Fruit fly (Drosophila melanogaster) S2 (cell line): ENCODE measurements around the gene mRpL22.
A peak's percentile ranks its signal among the peaks of the same experiment; 100 is the strongest.

Experiments used
- CG8478 ChIP-seq: fragments of >200 bp; optimal IDR thresholded peaks from 2 replicates; lab custom pipeline; 2018
- CTCF ChIP-seq, 2 experiments: fragments of >200 bp; optimal IDR thresholded peaks; 2 replicates each; lab custom pipeline; 2018

Gene mRpL22

DNA sequence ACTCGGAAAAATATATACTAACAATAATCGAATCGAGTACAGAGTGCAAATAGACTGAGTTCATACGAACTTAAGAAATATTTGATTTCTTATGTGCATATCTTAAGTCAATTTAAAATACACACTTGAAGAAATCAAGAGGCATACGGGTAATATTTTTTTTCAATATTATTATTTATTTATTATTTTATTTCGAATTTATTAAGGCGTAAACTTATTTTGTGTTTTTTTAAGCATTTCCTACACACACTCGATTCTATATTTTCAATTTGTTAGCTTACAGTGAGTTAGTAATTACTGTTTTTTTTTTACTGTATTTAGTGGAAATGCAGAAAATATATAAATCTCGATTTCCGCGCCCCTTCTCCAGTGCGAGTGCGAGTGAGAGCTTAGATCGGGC lies 29.5 kb downstream of the mRpL22 start:
- TF ChIP-seq CTCF (optimal IDR thresholded peaks at IDR 0.05; lab: Kevin White, UChicago) (no peak), CG8478 (lab: Kevin White, UChicago) (no peak)

DNA sequence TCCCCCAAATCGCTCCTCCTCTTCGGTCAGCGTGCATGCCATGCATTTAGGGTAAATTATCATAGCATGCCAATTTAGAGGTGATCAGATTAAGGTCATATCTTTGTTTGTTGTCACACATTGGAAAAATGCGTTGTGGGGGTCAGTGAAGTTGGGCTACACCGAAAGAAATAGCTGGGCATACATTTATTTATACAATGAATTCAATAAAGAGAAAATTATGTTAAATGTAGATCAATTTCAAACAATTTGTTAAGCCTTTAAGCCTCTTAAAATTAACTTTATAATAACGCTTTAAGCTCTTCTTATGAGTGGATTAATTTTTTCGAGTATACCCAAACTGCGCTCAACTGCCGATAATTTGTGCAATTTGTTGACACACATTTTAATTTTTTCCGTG lies 30.6 kb downstream of the mRpL22 start:
- TF ChIP-seq CG8478 (lab: Kevin White, UChicago) (no peak), CTCF (optimal IDR thresholded peaks at IDR 0.05; lab: Kevin White, UChicago) (no peak)

DNA sequence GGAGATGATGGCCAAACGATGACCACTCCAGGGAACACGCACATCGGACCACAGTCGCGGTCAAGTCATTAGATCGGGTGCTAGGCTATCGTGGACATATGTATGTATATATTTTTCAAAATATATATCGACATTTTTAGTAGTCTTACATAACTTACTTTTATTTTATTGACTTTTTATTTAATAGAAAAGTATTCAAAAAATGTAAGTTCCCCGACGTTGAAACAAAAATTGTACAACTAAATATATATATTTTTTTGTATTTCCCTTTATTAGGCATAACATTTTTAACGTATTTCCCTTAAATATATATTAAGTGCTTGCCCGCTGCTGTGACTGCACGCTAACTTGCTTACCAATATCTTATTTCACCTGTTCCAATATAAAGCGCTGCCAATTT lies 31.4 kb downstream of the mRpL22 start:
- no peak for TF ChIP-seq CG8478 (lab: Kevin White, UChicago)
- no peak for TF ChIP-seq CTCF (optimal IDR thresholded peaks at IDR 0.05; lab: Kevin White, UChicago)

dm6 chrX:16816500-16816899 lies 32.8 kb downstream of the mRpL22 start:
- TF ChIP-seq CTCF (optimal IDR thresholded peaks at IDR 0.05; lab: Kevin White, UChicago) (no peak), CG8478 (lab: Kevin White, UChicago) (no peak)

DNA sequence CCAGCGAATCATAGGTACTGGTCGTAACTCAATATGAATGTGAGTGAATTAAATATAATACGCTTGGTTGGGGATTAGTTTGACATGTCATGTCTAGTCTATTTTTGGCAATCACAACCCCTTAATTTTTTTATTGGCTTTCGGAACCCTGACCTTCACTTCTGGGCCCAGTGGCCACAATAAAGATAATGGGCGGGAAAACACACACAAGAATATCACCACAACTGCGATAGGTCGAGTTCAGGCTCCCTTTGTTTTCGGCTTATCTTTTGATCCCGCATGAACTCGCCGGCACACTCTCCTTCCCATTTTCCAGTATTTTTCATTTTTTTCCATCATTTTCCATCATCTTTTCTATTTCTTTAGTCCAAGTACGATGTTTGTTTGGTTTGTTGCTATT lies 34.5 kb downstream of the mRpL22 start:
- no peak for TF ChIP-seq CTCF (optimal IDR thresholded peaks at IDR 0.05; lab: Kevin White, UChicago)
- TF ChIP-seq CG8478 (lab: Kevin White, UChicago): no peak

DNA sequence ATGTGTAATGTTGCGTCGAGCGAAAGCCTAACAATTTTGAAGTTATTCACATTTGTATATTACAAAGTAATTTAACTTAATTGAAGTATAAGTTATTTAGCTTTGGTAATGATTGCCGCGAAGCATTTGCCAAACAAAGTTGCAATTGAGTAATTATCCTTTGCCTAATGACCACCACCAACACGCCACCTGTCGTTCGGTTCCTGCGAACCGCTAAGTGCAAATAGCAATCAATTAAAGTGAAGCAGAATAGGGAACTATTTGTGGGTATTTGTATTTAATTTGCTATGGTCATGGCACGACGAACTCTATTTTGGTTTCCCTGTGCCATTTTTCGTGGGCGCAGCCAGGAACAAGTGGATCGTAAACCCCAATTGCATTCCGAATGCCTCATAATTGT lies 36.9 kb downstream of the mRpL22 start:
- TF ChIP-seq CG8478 (lab: Kevin White, UChicago) (no peak), CTCF (optimal IDR thresholded peaks at IDR 0.05; lab: Kevin White, UChicago) (peak; percentile 63 to 69)

DNA sequence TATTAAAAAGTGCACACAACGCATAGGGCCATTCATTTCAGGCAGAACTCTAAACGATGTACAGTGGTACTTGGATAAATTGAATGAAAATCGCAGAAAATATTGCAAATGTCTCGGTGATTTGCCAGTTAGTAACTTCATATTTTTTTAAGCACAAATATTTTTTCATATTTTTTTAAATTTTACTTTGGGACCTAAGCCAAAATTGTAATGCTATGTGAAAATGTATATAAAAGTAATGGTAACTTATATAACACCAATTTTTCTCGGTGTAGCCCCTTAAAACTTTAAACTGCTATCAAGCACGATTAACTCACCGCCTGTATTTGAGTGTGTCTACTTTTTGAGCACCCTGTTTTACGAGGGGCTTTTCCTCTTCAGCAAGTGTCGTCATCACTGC lies 37.5 kb downstream of the mRpL22 start:
- TF ChIP-seq CTCF (optimal IDR thresholded peaks at IDR 0.05; lab: Kevin White, UChicago) (no peak), CG8478 (lab: Kevin White, UChicago) (no peak)

DNA sequence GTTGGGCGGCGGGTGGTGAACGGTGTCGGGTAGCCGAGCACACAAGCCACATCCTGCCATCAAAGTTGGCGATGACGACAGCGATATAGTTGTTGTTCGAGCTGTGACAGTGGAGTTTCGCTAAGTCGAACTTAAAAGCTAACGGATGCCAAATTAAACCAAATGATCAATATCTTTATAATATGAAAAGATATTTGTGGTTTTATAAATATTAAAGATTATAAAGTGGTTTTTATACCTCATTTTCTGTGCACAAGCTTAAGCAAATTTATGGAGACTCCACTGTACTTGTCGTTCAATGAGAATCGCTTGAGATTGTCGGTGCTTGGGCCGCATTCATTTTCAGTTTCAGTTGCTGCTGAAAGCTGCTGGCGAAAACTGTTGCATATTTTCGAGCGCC lies 38.3 kb downstream of the mRpL22 start:
- TF ChIP-seq CG8478 (lab: Kevin White, UChicago): no peak
- TF ChIP-seq CTCF (optimal IDR thresholded peaks at IDR 0.05; lab: Kevin White, UChicago): no peak

dm6 chrX:16829439-16830028 lies 45.8 kb downstream of the mRpL22 start:
- TF ChIP-seq CG8478 (lab: Kevin White, UChicago): no peak
- TF ChIP-seq CTCF (optimal IDR thresholded peaks at IDR 0.05; lab: Kevin White, UChicago): no peak

dm6 chrX:16830081-16830480 lies 46.3 kb downstream of the mRpL22 start:
- no peak for TF ChIP-seq CG8478 (lab: Kevin White, UChicago)
- TF ChIP-seq CTCF (optimal IDR thresholded peaks at IDR 0.05; lab: Kevin White, UChicago): no peak

- TF ChIP-seq CTCF (optimal IDR thresholded peaks at IDR 0.05; lab: Kevin White, UChicago): no peak
- TF ChIP-seq CG8478 (lab: Kevin White, UChicago): no peak
These were observed 48.1 kb downstream of the mRpL22 start for dm6 chrX:16831848-16832247.

- TF ChIP-seq CG8478 (lab: Kevin White, UChicago): no peak
- no peak for TF ChIP-seq CTCF (optimal IDR thresholded peaks at IDR 0.05; lab: Kevin White, UChicago)
These were observed 49.4 kb downstream of the mRpL22 start for dm6 chrX:16833097-16833496.

DNA sequence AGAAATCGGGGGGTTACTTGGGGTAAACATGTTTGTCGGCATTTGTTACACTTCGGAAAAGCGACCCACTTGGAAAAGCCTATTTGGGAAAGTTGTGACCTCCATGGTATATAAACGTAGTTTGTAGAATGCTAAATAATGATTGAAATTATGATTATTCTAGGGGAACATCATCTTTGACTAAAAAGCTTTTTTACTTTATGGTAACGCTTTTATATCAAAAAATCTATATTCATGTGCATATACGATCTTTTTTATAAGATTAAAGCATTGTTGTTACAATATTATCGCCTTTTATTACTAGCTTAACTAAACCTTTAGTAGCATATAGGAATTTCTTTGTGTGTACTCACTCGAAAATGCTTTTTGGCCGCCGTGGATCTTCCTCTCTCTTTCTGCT lies 50.5 kb downstream of the mRpL22 start:
- TF ChIP-seq CG8478 (lab: Kevin White, UChicago) (no peak), CTCF (optimal IDR thresholded peaks at IDR 0.05; lab: Kevin White, UChicago) (no peak)
